Worm (Caenorhabditis elegans) whole organism, late embryonic: ENCODE results near the gene C25E10.13.

Source experiments
- K02D7.2 ChIP-seq: sonication (generic microtip); optimal IDR thresholded peaks from 2 replicates; lab custom pipeline; 2017; ENCODE audit warnings: mild to moderate bottlenecking, missing genetic modification characterization, missing compliant biosample characterization
- ama-1 ChIP-seq: fragments of 150-350 bp; optimal IDR thresholded peaks from 2 replicates; lab custom pipeline; 2014
- ceh-31 ChIP-seq: sonication (generic microtip); optimal IDR thresholded peaks from 2 replicates; lab custom pipeline; 2016; ENCODE audit warnings: missing genetic modification characterization, missing compliant biosample characterization
- ceh-34 ChIP-seq: sonication (generic microtip); optimal IDR thresholded peaks from 2 replicates; lab custom pipeline; 2016; ENCODE audit warnings: mild to moderate bottlenecking, missing genetic modification characterization, missing compliant biosample characterization
- ceh-45 ChIP-seq: fragments of 200-800 bp; sonication (Bioruptor generic); IDR thresholded peaks from 2 replicates; pipeline ENCODE4 v1.3.6; 2022; ENCODE audit warnings: missing genetic modification reagents, missing genetic modification characterization, missing compliant biosample characterization
- ceh-48 ChIP-seq: sonication (generic microtip); optimal IDR thresholded peaks from 2 replicates; lab custom pipeline; 2016; ENCODE audit warnings: missing genetic modification characterization, inconsistent platforms, missing compliant biosample characterization
- hlh-13 ChIP-seq: fragments of 200-800 bp; sonication (Bioruptor generic); optimal IDR thresholded peaks from 2 replicates; lab custom pipeline; 2018; ENCODE audit warnings: mild to moderate bottlenecking, missing genetic modification characterization, missing compliant biosample characterization
- hlh-30 ChIP-seq: sonication (generic microtip); optimal IDR thresholded peaks from 2 replicates; lab custom pipeline; 2017; ENCODE audit warnings: antibody characterized with exemption, missing genetic modification characterization, missing compliant biosample characterization; ENCODE audit not compliant: insufficient read depth
- lin-11 ChIP-seq: fragments of 200-800 bp; sonication (Bioruptor generic); optimal IDR thresholded peaks from 2 replicates; lab custom pipeline; 2018; ENCODE audit warnings: mild to moderate bottlenecking, missing genetic modification characterization, missing compliant biosample characterization
- odd-2 ChIP-seq: sonication (generic microtip); optimal IDR thresholded peaks from 2 replicates; lab custom pipeline; 2017; ENCODE audit warnings: antibody characterized with exemption, mild to moderate bottlenecking, missing genetic modification characterization, missing compliant biosample characterization
- pha-4 ChIP-seq: fragments of 150-350 bp; optimal IDR thresholded peaks from 2 replicates; lab custom pipeline; 2018; ENCODE audit warnings: missing biosample characterization, missing genetic modification reagents, missing genetic modification characterization
- tbx-2 ChIP-seq: sonication (generic microtip); optimal IDR thresholded peaks from 2 replicates; lab custom pipeline; 2016; ENCODE audit warnings: missing genetic modification characterization, missing compliant biosample characterization
- unc-55 ChIP-seq: sonication (generic microtip); optimal IDR thresholded peaks from 2 replicates; lab custom pipeline; 2017; ENCODE audit warnings: missing biosample characterization, missing genetic modification reagents, missing genetic modification characterization
- unc-86 ChIP-seq: sonication (generic microtip); optimal IDR thresholded peaks from 2 replicates; lab custom pipeline; 2016; ENCODE audit warnings: missing genetic modification characterization, missing compliant biosample characterization

DNA sequence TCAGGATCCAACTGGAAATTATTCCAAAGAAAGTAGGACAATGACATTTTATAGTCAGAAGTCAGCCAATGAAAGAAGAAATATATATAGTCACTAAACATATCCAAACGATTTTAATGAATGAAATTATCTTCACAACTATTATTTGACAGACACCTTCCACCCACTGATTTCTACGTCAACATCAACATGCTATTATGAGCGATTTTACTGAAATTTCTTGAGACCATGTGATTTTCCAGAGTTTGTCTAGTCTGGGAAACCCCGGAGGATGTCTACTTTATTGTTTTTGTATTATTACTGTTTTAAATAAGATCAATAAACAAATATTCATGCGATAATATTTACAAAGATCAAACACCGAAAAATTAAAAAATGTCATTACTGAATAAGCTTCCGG is 44.0 kb upstream of the C25E10.13 start, which contains the start of gene srt-18:
- TF ChIP-seq hlh-30 (tag; lab: Kevin White, UChicago) (no peak), unc-86 (tag; lab: Kevin White, UChicago) (no peak), pha-4 (no peak), ceh-31 (tag; lab: Kevin White, UChicago) (no peak), odd-2 (tag; lab: Kevin White, UChicago) (no peak), tbx-2 (tag; lab: Kevin White, UChicago) (no peak), ama-1 (lab: Kevin White, UChicago) (no peak), unc-55 (no peak), ceh-34 (tag; lab: Kevin White, UChicago) (no peak), hlh-13 (GFP tag; lab: Kevin White, UChicago) (no peak), K02D7.2 (tag; lab: Kevin White, UChicago) (no peak), lin-11 (tag; lab: Kevin White, UChicago) (no peak), ceh-45 (GFP tag; lab: Robert Waterston, UW) (no peak), ceh-48 (no peak)
